Worm (Caenorhabditis elegans): ENCODE measurements around the gene nlp-63.
A peak's percentile ranks its signal among the peaks of the same experiment; 100 is the strongest.

Gene nlp-63

ce11 chrII:10122465-10122864 lies 32.7 kb upstream of the nlp-63 start, which contains the start of gene F27E5.7:
Gene F27E5.7 (plus strand): TSS chrII:10122765.
- no peak for TF ChIP-seq blmp-1 (tag; optimal IDR thresholded peaks at IDR 0.05; ENCODE audit: insufficient read depth)
- no peak for TF ChIP-seq ceh-82 (tag; optimal IDR thresholded peaks at IDR 0.05)
- TF ChIP-seq C34F6.9 (tag; optimal IDR thresholded peaks at IDR 0.05) = no peak
- TF ChIP-seq lsy-2 (tag; optimal IDR thresholded peaks at IDR 0.05) = no peak
- no peak for TF ChIP-seq aly-2 (tag; optimal IDR thresholded peaks at IDR 0.05)
- no peak for TF ChIP-seq fos-1 (tag; optimal IDR thresholded peaks at IDR 0.05)
- no peak for TF ChIP-seq nhr-12 (tag; optimal IDR thresholded peaks at IDR 0.05)
- no peak for TF ChIP-seq egl-27 (tag; optimal IDR thresholded peaks at IDR 0.05)

- TF ChIP-seq zag-1 (tag; optimal IDR thresholded peaks at IDR 0.05) = no peak
- TF ChIP-seq aly-2 (tag; optimal IDR thresholded peaks at IDR 0.05) = no peak
- no peak for TF ChIP-seq ceh-16 (tag; optimal IDR thresholded peaks at IDR 0.05)
- no peak for TF ChIP-seq alr-1 (tag; optimal IDR thresholded peaks at IDR 0.05)
- no peak for TF ChIP-seq ztf-4 (tag; optimal IDR thresholded peaks at IDR 0.05)
- no peak for TF ChIP-seq ZK546.5 (tag; optimal IDR thresholded peaks at IDR 0.05)
- no peak for TF ChIP-seq unc-39 (tag; optimal IDR thresholded peaks at IDR 0.05)
- no peak for TF ChIP-seq mdl-1 (tag; optimal IDR thresholded peaks at IDR 0.05)
- TF ChIP-seq ama-1 (optimal IDR thresholded peaks at IDR 0.05) = no peak
- TF ChIP-seq elt-1 (tag; optimal IDR thresholded peaks at IDR 0.05) = no peak
- TF ChIP-seq sma-9 (GFP tag; optimal IDR thresholded peaks at IDR 0.05) = no peak
- no peak for TF ChIP-seq sma-9 (tag; optimal IDR thresholded peaks at IDR 0.05)
- TF ChIP-seq skn-1 (tag; optimal IDR thresholded peaks at IDR 0.05) = no peak
- TF ChIP-seq gmeb-1 (tag; optimal IDR thresholded peaks at IDR 0.05) = no peak
Measured at ce11 chrII:10127389-10127788, 27.8 kb upstream of the nlp-63 start, which contains the start of gene F27E5.8. Gene F27E5.8 (minus strand): TSS chrII:10127489.

- TF ChIP-seq nhr-21 (tag; optimal IDR thresholded peaks at IDR 0.05) (no peak), nhr-12 (tag; optimal IDR thresholded peaks at IDR 0.05) (no peak), unc-55 (GFP tag; optimal IDR thresholded peaks at IDR 0.05) (no peak), aly-2 (tag; optimal IDR thresholded peaks at IDR 0.05) (no peak), ama-1 (optimal IDR thresholded peaks at IDR 0.05) (no peak)
Measured at ce11 chrII:10131760-10132159, 23.4 kb upstream of the nlp-63 start, which contains the start of gene F27E5.5. Gene F27E5.5 (minus strand): TSS chrII:10131860.

ce11 chrII:10132818-10133217 lies 22.4 kb upstream of the nlp-63 start:
- no peak for TF ChIP-seq nhr-129 (tag; optimal IDR thresholded peaks at IDR 0.05)
- TF ChIP-seq R02D3.7 (tag; optimal IDR thresholded peaks at IDR 0.05) = no peak
- no peak for TF ChIP-seq ztf-4 (tag; optimal IDR thresholded peaks at IDR 0.05)

- TF ChIP-seq sma-9 (GFP tag; optimal IDR thresholded peaks at IDR 0.05) (peak; percentile 56), sma-9 (tag; optimal IDR thresholded peaks at IDR 0.05) (no peak), fos-1 (tag; optimal IDR thresholded peaks at IDR 0.05) (peak; percentile 100), ama-1 (optimal IDR thresholded peaks at IDR 0.05) (no peak), nhr-25 (tag; optimal IDR thresholded peaks at IDR 0.05) (no peak), unc-62 (GFP tag; optimal IDR thresholded peaks at IDR 0.05) (no peak), ztf-4 (tag; optimal IDR thresholded peaks at IDR 0.05) (no peak), gmeb-1 (tag; optimal IDR thresholded peaks at IDR 0.05) (peak; percentile 38), ZK546.5 (tag; optimal IDR thresholded peaks at IDR 0.05) (no peak), crh-2 (tag; optimal IDR thresholded peaks at IDR 0.05) (peak; percentile 12), nhr-12 (tag; optimal IDR thresholded peaks at IDR 0.05) (no peak), elt-1 (tag; optimal IDR thresholded peaks at IDR 0.05) (no peak), nhr-237 (tag; optimal IDR thresholded peaks at IDR 0.05) (no peak)
Measured at ce11 chrII:10134285-10134995, 20.8 kb upstream of the nlp-63 start, which contains the start of gene F27E5.9. Gene F27E5.9 (plus strand): TSS chrII:10134945.

- TF ChIP-seq nhr-237 (tag; optimal IDR thresholded peaks at IDR 0.05) (no peak), peb-1 (tag; optimal IDR thresholded peaks at IDR 0.05) (no peak), nhr-25 (tag; optimal IDR thresholded peaks at IDR 0.05) (no peak), crh-2 (tag; optimal IDR thresholded peaks at IDR 0.05) (no peak), nhr-10 (tag; optimal IDR thresholded peaks at IDR 0.05) (no peak), unc-62 (GFP tag; optimal IDR thresholded peaks at IDR 0.05) (no peak), mab-5 (tag; optimal IDR thresholded peaks at IDR 0.05) (no peak), ama-1 (optimal IDR thresholded peaks at IDR 0.05) (no peak), nhr-12 (tag; optimal IDR thresholded peaks at IDR 0.05) (no peak), F13H6.1 (tag; optimal IDR thresholded peaks at IDR 0.05) (no peak), nhr-23 (tag; optimal IDR thresholded peaks at IDR 0.05) (no peak), lin-39 (tag; optimal IDR thresholded peaks at IDR 0.05) (no peak), sma-3 (GFP tag; optimal IDR thresholded peaks at IDR 0.05) (no peak)
Measured at ce11 chrII:10136771-10137170, 18.4 kb upstream of the nlp-63 start.
